Worm (Caenorhabditis elegans) whole organism, L2 larva: ENCODE measurements around the gene C25B8.8.

Experiments used
- C34F6.9 ChIP-seq: fragments of 150-350 bp; optimal IDR thresholded peaks from 2 replicates; lab custom pipeline; 2014; ENCODE audit warnings: missing biosample characterization, missing genetic modification characterization
- F13H6.1 ChIP-seq: sonication (generic microtip); optimal IDR thresholded peaks from 2 replicates; lab custom pipeline; 2016; ENCODE audit warnings: missing genetic modification characterization, missing compliant biosample characterization
- R02D3.7 ChIP-seq: fragments of 150-350 bp; optimal IDR thresholded peaks from 2 replicates; lab custom pipeline; 2014; ENCODE audit warnings: missing biosample characterization, missing genetic modification characterization
- Y55F3AM.14 ChIP-seq: fragments of 200-800 bp; sonication (Bioruptor generic); optimal IDR thresholded peaks from 2 replicates; lab custom pipeline; 2018; ENCODE audit warnings: mild to moderate bottlenecking, missing genetic modification characterization, missing compliant biosample characterization
- ZK546.5 ChIP-seq: sonication (generic microtip); optimal IDR thresholded peaks from 2 replicates; lab custom pipeline; 2017; ENCODE audit warnings: missing biosample characterization, missing genetic modification characterization
- alr-1 ChIP-seq: fragments of 150-350 bp; optimal IDR thresholded peaks from 2 replicates; lab custom pipeline; 2014; ENCODE audit warnings: missing biosample characterization, missing genetic modification characterization
- aly-2 ChIP-seq: fragments of 150-350 bp; optimal IDR thresholded peaks from 2 replicates; lab custom pipeline; 2014; ENCODE audit warnings: missing biosample characterization, missing genetic modification characterization
- blmp-1 ChIP-seq: sonication (generic microtip); optimal IDR thresholded peaks from 2 replicates; lab custom pipeline; 2017; ENCODE audit warnings: missing genetic modification characterization, mild to moderate bottlenecking, missing compliant biosample characterization, antibody characterized with exemption, moderate library complexity; ENCODE audit not compliant: insufficient read depth
- ceh-16 ChIP-seq: fragments of 150-350 bp; optimal IDR thresholded peaks from 2 replicates; lab custom pipeline; 2014; ENCODE audit warnings: missing biosample characterization, missing genetic modification characterization
- ceh-82 ChIP-seq: fragments of 150-350 bp; optimal IDR thresholded peaks from 2 replicates; lab custom pipeline; 2014; ENCODE audit warnings: missing biosample characterization, missing genetic modification characterization
- crh-2 ChIP-seq: sonication (generic microtip); optimal IDR thresholded peaks from 2 replicates; lab custom pipeline; 2017; ENCODE audit warnings: missing biosample characterization, missing genetic modification characterization
- egl-27 ChIP-seq: sonication (generic microtip); optimal IDR thresholded peaks from 3 replicates; lab custom pipeline; 2017; ENCODE audit warnings: missing biosample characterization, missing genetic modification reagents, missing genetic modification characterization
- elt-1 ChIP-seq: fragments of 150-350 bp; optimal IDR thresholded peaks from 2 replicates; lab custom pipeline; 2014; ENCODE audit warnings: missing biosample characterization, missing genetic modification characterization
- elt-3 ChIP-seq: sonication (generic microtip); optimal IDR thresholded peaks from 2 replicates; lab custom pipeline; 2017; ENCODE audit warnings: missing biosample characterization, missing genetic modification characterization
- fos-1 ChIP-seq: fragments of 150-350 bp; optimal IDR thresholded peaks from 2 replicates; lab custom pipeline; 2014; ENCODE audit warnings: missing biosample characterization, missing genetic modification characterization
- gmeb-1 ChIP-seq: fragments of 150-350 bp; optimal IDR thresholded peaks from 2 replicates; lab custom pipeline; 2014; ENCODE audit warnings: missing biosample characterization, missing genetic modification characterization
- lin-13 ChIP-seq: fragments of 150-350 bp; optimal IDR thresholded peaks from 2 replicates; lab custom pipeline; 2014; ENCODE audit warnings: missing biosample characterization, missing genetic modification reagents, missing genetic modification characterization
- lin-39 ChIP-seq: fragments of 150-350 bp; optimal IDR thresholded peaks from 2 replicates; lab custom pipeline; 2014; ENCODE audit warnings: missing biosample characterization, missing genetic modification reagents, missing genetic modification characterization
- lsy-2 ChIP-seq, 2 experiments: fragments of 150-350 bp in 1 of 2; sonication (generic microtip) in 1 of 2; optimal IDR thresholded peaks; 2 replicates each; lab custom pipeline; 2014 to 2017; ENCODE audit warnings: missing biosample characterization in 2 of 2, missing genetic modification characterization in 2 of 2
- mbf-1 ChIP-seq: sonication (generic microtip); optimal IDR thresholded peaks from 2 replicates; lab custom pipeline; 2017; ENCODE audit warnings: missing biosample characterization, missing genetic modification characterization
- mdl-1 ChIP-seq, 2 experiments: fragments of 150-350 bp in 1 of 2; sonication (generic microtip) in 1 of 2; optimal IDR thresholded peaks; 2 replicates each; lab custom pipeline; 2017; ENCODE audit warnings: missing biosample characterization in 2 of 2, missing genetic modification characterization in 2 of 2
- nhr-11 ChIP-seq: fragments of 150-350 bp; optimal IDR thresholded peaks from 2 replicates; lab custom pipeline; 2014; ENCODE audit warnings: missing biosample characterization, missing genetic modification characterization
- nhr-12 ChIP-seq: fragments of 150-350 bp; optimal IDR thresholded peaks from 2 replicates; lab custom pipeline; 2014; ENCODE audit warnings: missing biosample characterization, missing genetic modification characterization
- nhr-129 ChIP-seq: fragments of 150-350 bp; optimal IDR thresholded peaks from 2 replicates; lab custom pipeline; 2014; ENCODE audit warnings: missing biosample characterization, missing genetic modification characterization
- nhr-21 ChIP-seq: fragments of 150-350 bp; optimal IDR thresholded peaks from 2 replicates; lab custom pipeline; 2014; ENCODE audit warnings: missing biosample characterization, missing genetic modification characterization
- nhr-23 ChIP-seq: fragments of 150-350 bp; optimal IDR thresholded peaks from 2 replicates; lab custom pipeline; 2014; ENCODE audit warnings: missing biosample characterization, missing genetic modification reagents, missing genetic modification characterization
- nhr-25 ChIP-seq: fragments of 150-350 bp; sonication (generic microtip); optimal IDR thresholded peaks from 3 replicates; lab custom pipeline; 2014; ENCODE audit warnings: missing biosample characterization, missing genetic modification characterization
- nhr-6 ChIP-seq: fragments of 150-350 bp; optimal IDR thresholded peaks from 2 replicates; lab custom pipeline; 2014; ENCODE audit warnings: missing biosample characterization, missing genetic modification characterization
- nhr-77 ChIP-seq: fragments of 150-350 bp; optimal IDR thresholded peaks from 2 replicates; lab custom pipeline; 2014; ENCODE audit warnings: missing biosample characterization, missing genetic modification characterization
- skn-1 ChIP-seq: sonication (generic microtip); optimal IDR thresholded peaks from 2 replicates; lab custom pipeline; 2017; ENCODE audit warnings: missing biosample characterization, missing genetic modification characterization
- sma-3 ChIP-seq: sonication (generic microtip); optimal IDR thresholded peaks from 2 replicates; lab custom pipeline; 2016; ENCODE audit warnings: missing genetic modification reagents, missing genetic modification characterization, missing compliant biosample characterization
- sma-9 ChIP-seq, 2 experiments: fragments of 150-350 bp in 1 of 2; sonication (generic microtip) in 1 of 2; optimal IDR thresholded peaks; 2 replicates each; lab custom pipeline; 2014 to 2016; ENCODE audit warnings: missing genetic modification characterization in 2 of 2, mild to moderate bottlenecking in 1 of 2, missing biosample characterization in 1 of 2, missing compliant biosample characterization in 1 of 2, missing genetic modification reagents in 1 of 2, moderate library complexity in 1 of 2
- snpc-4 ChIP-seq: fragments of 150-350 bp; optimal IDR thresholded peaks from 2 replicates; lab custom pipeline; 2014; ENCODE audit warnings: missing biosample characterization, missing genetic modification characterization
- unc-39 ChIP-seq: fragments of 150-350 bp; optimal IDR thresholded peaks from 2 replicates; lab custom pipeline; 2014; ENCODE audit warnings: missing biosample characterization, missing genetic modification characterization
- unc-55 ChIP-seq: fragments of 150-350 bp; sonication (generic microtip); optimal IDR thresholded peaks from 3 replicates; lab custom pipeline; 2014; ENCODE audit warnings: missing biosample characterization, missing genetic modification reagents, missing genetic modification characterization
- unc-62 ChIP-seq: fragments of 150-350 bp; optimal IDR thresholded peaks from 2 replicates; lab custom pipeline; 2014; ENCODE audit warnings: missing biosample characterization, missing genetic modification reagents, missing genetic modification characterization
- zag-1 ChIP-seq: fragments of 150-350 bp; optimal IDR thresholded peaks from 2 replicates; lab custom pipeline; 2014; ENCODE audit warnings: missing biosample characterization, missing genetic modification characterization
- ztf-1 ChIP-seq: fragments of 200-800 bp; sonication (Bioruptor generic); conservative IDR thresholded peaks from 2 replicates; pipeline ENCODE4 v1.3.6; 2022; ENCODE audit warnings: missing genetic modification characterization, missing compliant biosample characterization
- ztf-11 ChIP-seq: sonication (generic microtip); optimal IDR thresholded peaks from 2 replicates; lab custom pipeline; 2017; ENCODE audit warnings: missing biosample characterization, missing genetic modification characterization
- ztf-4 ChIP-seq: fragments of 150-350 bp; optimal IDR thresholded peaks from 2 replicates; lab custom pipeline; 2014; ENCODE audit warnings: missing biosample characterization, missing genetic modification characterization

Gene C25B8.8

ce11 chrX:6642798-6643197, 33.0 kb downstream of the C25B8.8 start:
- peak; percentile 4 for TF ChIP-seq lin-13 (GFP tag; lab: Kevin White, UChicago)
- TF ChIP-seq crh-2 = peak; percentile 79
- TF ChIP-seq alr-1 (tag; lab: Kevin White, UChicago) = no peak
- TF ChIP-seq skn-1 (tag; lab: Kevin White, UChicago) = peak; percentile 93
- peak; percentile 53 for TF ChIP-seq sma-3 (GFP tag; lab: Kevin White, UChicago)
- TF ChIP-seq lsy-2 (tag; optimal IDR thresholded peaks at IDR 0.05; lab: Kevin White, UChicago) = peak in 1 of 2 experiments; percentile 32
- TF ChIP-seq egl-27 (tag; lab: Kevin White, UChicago) = peak; percentile 57
- peak; percentile 21 for TF ChIP-seq nhr-6
- TF ChIP-seq sma-9 (GFP tag; optimal IDR thresholded peaks at IDR 0.05; lab: Kevin White, UChicago) = peak; percentile 63
- TF ChIP-seq sma-9 (tag; optimal IDR thresholded peaks at IDR 0.05; lab: Kevin White, UChicago) = no peak
- TF ChIP-seq ceh-82 (tag; lab: Kevin White, UChicago) = no peak
- TF ChIP-seq ZK546.5 (tag; lab: Kevin White, UChicago) = no peak
- TF ChIP-seq nhr-77 (tag; lab: Kevin White, UChicago) = no peak
- peak; percentile 72 for TF ChIP-seq nhr-25 (tag; lab: Kevin White, UChicago)
- TF ChIP-seq fos-1 = peak; percentile 30
- TF ChIP-seq elt-1 = no peak
- TF ChIP-seq nhr-129 (tag; lab: Kevin White, UChicago) = peak; percentile 73
- TF ChIP-seq gmeb-1 (tag; lab: Kevin White, UChicago) = peak; percentile 40
- peak in 1 of 2 experiments; percentile 41 for TF ChIP-seq mdl-1 (tag; optimal IDR thresholded peaks at IDR 0.05; lab: Kevin White, UChicago)
- TF ChIP-seq blmp-1 = peak; percentile 80

ce11 chrX:6644971-6645704, 35.3 kb downstream of the C25B8.8 start, which contains the start of gene C56E10.3:
TSS of gene C56E10.3 (plus strand) at chrX:6645654.
- TF ChIP-seq unc-62 (GFP tag; lab: Kevin White, UChicago) = no peak
- peak; percentile 62 for TF ChIP-seq crh-2
- TF ChIP-seq elt-3 (tag; lab: Kevin White, UChicago) = no peak
- no peak for TF ChIP-seq ceh-16 (tag; lab: Kevin White, UChicago)
- TF ChIP-seq unc-55 = no peak
- TF ChIP-seq sma-9 (GFP tag; optimal IDR thresholded peaks at IDR 0.05; lab: Kevin White, UChicago) = peak; percentile 72
- TF ChIP-seq sma-9 (tag; optimal IDR thresholded peaks at IDR 0.05; lab: Kevin White, UChicago) = no peak
- peak; percentile 70 for TF ChIP-seq F13H6.1 (tag; lab: Kevin White, UChicago)
- peak; percentile 37 for TF ChIP-seq nhr-129 (tag; lab: Kevin White, UChicago)
- no peak for TF ChIP-seq ztf-1 (GFP tag; lab: Robert Waterston, UW)
- no peak for TF ChIP-seq nhr-25 (tag; lab: Kevin White, UChicago)
- peak; percentile 50 for TF ChIP-seq gmeb-1 (tag; lab: Kevin White, UChicago)
- no peak for TF ChIP-seq nhr-23
- TF ChIP-seq C34F6.9 (tag; lab: Kevin White, UChicago) = peak; percentile 18
- no peak for TF ChIP-seq nhr-21
- peak; percentile 13 for TF ChIP-seq skn-1 (tag; lab: Kevin White, UChicago)
- peak; percentile 38 for TF ChIP-seq fos-1
- TF ChIP-seq mbf-1 = no peak

- TF ChIP-seq nhr-11 (no peak), elt-1 (no peak), egl-27 (tag; lab: Kevin White, UChicago) (no peak), sma-9 (GFP tag; optimal IDR thresholded peaks at IDR 0.05; lab: Kevin White, UChicago) (peak; percentile 53), sma-9 (tag; optimal IDR thresholded peaks at IDR 0.05; lab: Kevin White, UChicago) (no peak), lsy-2 (tag; optimal IDR thresholded peaks at IDR 0.05; lab: Kevin White, UChicago) (no peak), fos-1 (peak; percentile 16), elt-3 (tag; lab: Kevin White, UChicago) (no peak), lin-39 (tag; lab: Kevin White, UChicago) (no peak), ztf-4 (tag; lab: Kevin White, UChicago) (no peak), Y55F3AM.14 (GFP tag; lab: Kevin White, UChicago) (no peak), lin-13 (GFP tag; lab: Kevin White, UChicago) (no peak), R02D3.7 (tag; lab: Kevin White, UChicago) (no peak), snpc-4 (tag; lab: Kevin White, UChicago) (no peak), ztf-11 (tag; lab: Kevin White, UChicago) (no peak), crh-2 (peak; percentile 12), mbf-1 (no peak), aly-2 (tag; lab: Kevin White, UChicago) (no peak), C34F6.9 (tag; lab: Kevin White, UChicago) (no peak), nhr-25 (tag; lab: Kevin White, UChicago) (no peak), nhr-12 (tag; lab: Kevin White, UChicago) (no peak), unc-62 (GFP tag; lab: Kevin White, UChicago) (no peak), gmeb-1 (tag; lab: Kevin White, UChicago) (no peak), unc-39 (tag; lab: Kevin White, UChicago) (no peak), zag-1 (tag; lab: Kevin White, UChicago) (no peak), F13H6.1 (tag; lab: Kevin White, UChicago) (no peak), ceh-82 (tag; lab: Kevin White, UChicago) (no peak)
Measured at ce11 chrX:6646387-6647061, 36.7 kb downstream of the C25B8.8 start.
